Worm (Caenorhabditis elegans) whole organism, mixed stage, embryonic: Measurements from ENCODE around the gene oac-54.

Experiments used
- ceh-43 ChIP-seq: fragments of 200-800 bp; sonication (Bioruptor generic); optimal IDR thresholded peaks from 2 replicates; lab custom pipeline; 2018; ENCODE audit warnings: mild to moderate bottlenecking, missing genetic modification characterization, moderate library complexity, missing compliant biosample characterization
- elt-3 ChIP-seq: fragments of 150-350 bp; optimal IDR thresholded peaks from 2 replicates; lab custom pipeline; 2014; ENCODE audit warnings: missing biosample characterization, missing genetic modification characterization
- lsy-2 ChIP-seq: fragments of 150-350 bp; optimal IDR thresholded peaks from 2 replicates; lab custom pipeline; 2014; ENCODE audit warnings: missing biosample characterization, missing genetic modification characterization
- mab-5 ChIP-seq: fragments of 150-350 bp; optimal IDR thresholded peaks from 2 replicates; lab custom pipeline; 2014; ENCODE audit warnings: missing biosample characterization, missing genetic modification characterization
- nhr-12 ChIP-seq: fragments of 150-350 bp; optimal IDR thresholded peaks from 2 replicates; lab custom pipeline; 2014; ENCODE audit warnings: missing biosample characterization, missing genetic modification characterization
- nhr-237 ChIP-seq: fragments of 150-350 bp; optimal IDR thresholded peaks from 2 replicates; lab custom pipeline; 2014; ENCODE audit warnings: missing biosample characterization, missing genetic modification characterization
- nhr-28 ChIP-seq: fragments of 150-350 bp; optimal IDR thresholded peaks from 2 replicates; lab custom pipeline; 2014; ENCODE audit warnings: missing biosample characterization, missing genetic modification characterization
- snpc-4 ChIP-seq: fragments of 150-350 bp; optimal IDR thresholded peaks from 2 replicates; lab custom pipeline; 2014; ENCODE audit warnings: missing biosample characterization, missing genetic modification characterization
- sptf-1 ChIP-seq: sonication (generic microtip); optimal IDR thresholded peaks from 2 replicates; lab custom pipeline; 2017; ENCODE audit warnings: mild to moderate bottlenecking, missing genetic modification characterization, moderate library complexity, missing compliant biosample characterization
- unc-39 ChIP-seq: fragments of 150-350 bp; optimal IDR thresholded peaks from 2 replicates; lab custom pipeline; 2014; ENCODE audit warnings: missing biosample characterization, missing genetic modification characterization
- unc-62 ChIP-seq: fragments of 150-350 bp; optimal IDR thresholded peaks from 2 replicates; lab custom pipeline; 2014; ENCODE audit warnings: missing biosample characterization, missing genetic modification reagents, missing genetic modification characterization

ce11 chrII:9148079-9148478, 9.8 kb upstream of the oac-54 start:
- TF ChIP-seq nhr-28 (tag; lab: Kevin White, UChicago): no peak
- TF ChIP-seq nhr-12 (tag; lab: Kevin White, UChicago): no peak
- no peak for TF ChIP-seq lsy-2
- TF ChIP-seq sptf-1 (tag; lab: Kevin White, UChicago): no peak
- no peak for TF ChIP-seq nhr-237 (tag; lab: Kevin White, UChicago)
- TF ChIP-seq elt-3 (tag; lab: Kevin White, UChicago): no peak
- TF ChIP-seq unc-39: no peak
- TF ChIP-seq unc-62 (GFP tag; lab: Kevin White, UChicago): no peak
- TF ChIP-seq mab-5 (tag; lab: Kevin White, UChicago): no peak
- no peak for TF ChIP-seq snpc-4 (tag; lab: Kevin White, UChicago)
- TF ChIP-seq ceh-43: no peak
